Fruit fly (Drosophila melanogaster): ENCODE data around the gene Ugt36A1.

The Ugt36A1 gene

DNA sequence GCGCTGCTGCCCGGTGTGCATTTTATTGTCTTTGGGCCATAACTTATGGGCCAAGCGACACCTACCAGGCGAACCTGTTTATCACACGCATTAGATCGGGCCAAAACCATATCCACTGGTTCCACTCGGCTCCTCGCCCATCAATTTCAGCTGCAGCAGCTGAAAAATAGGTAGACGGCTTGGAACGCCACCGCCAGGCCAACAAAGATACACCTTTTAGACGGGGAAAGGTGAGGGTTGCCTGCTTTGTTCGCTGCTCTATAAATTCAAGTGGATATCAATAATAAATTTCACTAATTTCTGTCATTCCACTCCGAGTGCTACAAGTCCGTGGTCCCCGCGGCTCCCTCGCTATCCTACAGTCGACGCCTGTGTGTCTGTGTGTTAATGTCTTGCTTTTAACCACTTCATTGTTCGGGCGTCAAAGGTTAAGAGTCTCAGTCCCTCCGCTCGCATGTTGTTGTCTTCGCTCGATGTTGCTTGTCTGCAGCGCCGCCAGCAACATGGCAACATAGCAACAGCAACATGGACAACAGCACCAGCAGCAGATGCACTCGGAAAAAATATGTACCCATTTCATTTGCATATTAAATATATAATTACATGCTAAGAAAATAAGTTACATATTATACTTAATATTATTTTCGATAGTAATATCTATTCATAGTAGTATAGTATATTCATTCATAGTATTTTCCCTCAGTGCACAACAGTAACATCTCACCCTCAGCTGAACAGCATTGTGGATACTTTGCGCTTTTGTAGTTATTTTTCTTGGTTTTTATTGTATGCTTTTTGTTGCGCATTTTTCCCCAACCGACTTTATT lies 30.8 kb upstream of the Ugt36A1 start (continued):
- TF ChIP-seq Bteb2 (GFP tag; optimal IDR thresholded peaks at IDR 0.05) (no peak), CG33557 (GFP tag; optimal IDR thresholded peaks at IDR 0.05) (peak; percentile 88), hth (optimal IDR thresholded peaks at IDR 0.05) (no peak), bbx (GFP tag; IDR thresholded peaks at IDR 0.05; ENCODE audit: partially characterized antibody) (no peak), CG1024 (GFP tag; IDR thresholded peaks at IDR 0.05) (peak; percentile 65), CG11696 (GFP tag; IDR thresholded peaks at IDR 0.05) (peak; percentile 65), lbe (GFP tag; optimal IDR thresholded peaks at IDR 0.05) (no peak), Atf6 (GFP tag; IDR thresholded peaks at IDR 0.05) (no peak; the same call in 1 of the 2 replicates), CG3995 (GFP tag; optimal IDR thresholded peaks at IDR 0.05) (no peak), CG12219 (GFP tag; optimal IDR thresholded peaks at IDR 0.05) (peak; percentile 76), Gsc (GFP tag; IDR thresholded peaks at IDR 0.05) (peak; percentile 57), CG4730 (GFP tag; IDR thresholded peaks at IDR 0.05) (peak; percentile 64), Spps (tag; optimal IDR thresholded peaks at IDR 0.05) (peak; percentile 89), pb (GFP tag; optimal IDR thresholded peaks at IDR 0.05) (no peak), aop (GFP tag; IDR thresholded peaks at IDR 0.05) (no peak), Sry-δ (GFP tag; optimal IDR thresholded peaks at IDR 0.05) (no peak), mirr (GFP tag; optimal IDR thresholded peaks at IDR 0.05) (no peak), CG13775 (GFP tag; optimal IDR thresholded peaks at IDR 0.05) (peak; percentile 78), cad (GFP tag; optimal IDR thresholded peaks at IDR 0.05) (no peak), CG13287 (GFP tag; IDR thresholded peaks at IDR 0.05; ENCODE audit: partially characterized antibody) (no peak), h (optimal IDR thresholded peaks at IDR 0.05) (no peak), corto (GFP tag; optimal IDR thresholded peaks at IDR 0.05) (no peak), sens-2 (GFP tag; IDR thresholded peaks at IDR 0.05) (peak; percentile 44; the same call in 1 of the 2 replicates), CG3407 (GFP tag; optimal IDR thresholded peaks at IDR 0.05) (peak; percentile 75), nerfin-2 (GFP tag; IDR thresholded peaks at IDR 0.05; ENCODE audit: partially characterized antibody) (no peak), CG1603 (tag; optimal IDR thresholded peaks at IDR 0.05) (peak; percentile 87), usp (GFP tag; optimal IDR thresholded peaks at IDR 0.05) (no peak), sqz (GFP tag; optimal IDR thresholded peaks at IDR 0.05) (peak; percentile 79), CG1647 (GFP tag; optimal IDR thresholded peaks at IDR 0.05) (no peak), CG6654 (GFP tag; optimal IDR thresholded peaks at IDR 0.05) (peak; percentile 4), CG14014 (GFP tag; IDR thresholded peaks at IDR 0.05) (peak; percentile 54; the same call in 1 of the 2 replicates), fd96Cb (tag; optimal IDR thresholded peaks at IDR 0.05) (peak; percentile 86), CG15479 (GFP tag; optimal IDR thresholded peaks at IDR 0.05) (no peak), Hmr (GFP tag; optimal IDR thresholded peaks at IDR 0.05) (peak; percentile 34), NK7.1 (GFP tag; optimal IDR thresholded peaks at IDR 0.05) (no peak), CG2875 (GFP tag; optimal IDR thresholded peaks at IDR 0.05) (peak; percentile 82), CG7745 (tag; optimal IDR thresholded peaks at IDR 0.05) (peak; percentile 41), PHDP (tag; optimal IDR thresholded peaks at IDR 0.05) (peak; percentile 74), Opbp (GFP tag; IDR thresholded peaks at IDR 0.05; ENCODE audit: partially characterized antibody) (no peak), CG9932 (GFP tag; IDR thresholded peaks at IDR 0.05) (no peak), Vsx1 (GFP tag; optimal IDR thresholded peaks at IDR 0.05) (peak; percentile 68), Awh (GFP tag; IDR thresholded peaks at IDR 0.05) (peak; percentile 89), CG6765 (GFP tag; optimal IDR thresholded peaks at IDR 0.05) (no peak), Six4 (GFP tag; optimal IDR thresholded peaks at IDR 0.05) (peak; percentile 79), twi (tag; optimal IDR thresholded peaks at IDR 0.05) (peak; percentile 75), CG31441 (GFP tag; IDR thresholded peaks at IDR 0.05) (peak; percentile 92), CG11093 (GFP tag; IDR thresholded peaks at IDR 0.05) (peak; percentile 76), mld (GFP tag; IDR thresholded peaks at IDR 0.05; ENCODE audit: partially characterized antibody) (no peak), CG6272 (GFP tag; IDR thresholded peaks at IDR 0.05) (peak; percentile 67), CG16815 (GFP tag; optimal IDR thresholded peaks at IDR 0.05) (peak; percentile 72)
